Fruit fly (Drosophila melanogaster) whole organism, wandering third instar larva: ENCODE results near the gene ben.

ENCODE experiments used
- Abd-B ChIP-seq: fragments of >200 bp; optimal IDR thresholded peaks from 2 replicates; lab custom pipeline; 2017; ENCODE audit warnings: missing biosample characterization, missing genetic modification characterization
- Dif ChIP-seq: fragments of 200-275, 200-300 bp; sonication (Bioruptor generic); optimal IDR thresholded peaks from 2 replicates; lab custom pipeline; 2018; ENCODE audit warnings: missing biosample characterization, missing genetic modification characterization; ENCODE audit not compliant: partially characterized antibody
- Hr83 ChIP-seq: fragments of 200-300 bp; sonication (Bioruptor generic); optimal IDR thresholded peaks from 2 replicates; lab custom pipeline; 2016; ENCODE audit warnings: missing biosample characterization, mild to moderate bottlenecking, missing genetic modification characterization, moderate library complexity; ENCODE audit not compliant: poor library complexity, severe bottlenecking
- Jra ChIP-seq: sonication (Bioruptor generic); optimal IDR thresholded peaks from 2 replicates; lab custom pipeline; 2016; ENCODE audit warnings: missing biosample characterization, missing genetic modification characterization
- N ChIP-seq: fragments of >200 bp; optimal IDR thresholded peaks from 2 replicates; lab custom pipeline; 2018; ENCODE audit warnings: missing biosample characterization, missing external identifiers, missing genetic modification characterization
- dmrt93B ChIP-seq: fragments of 200-800 bp; sonication (Bioruptor generic); optimal IDR thresholded peaks from 2 replicates; lab custom pipeline; 2018; ENCODE audit warnings: missing biosample characterization, mild to moderate bottlenecking, missing genetic modification characterization
- dsf ChIP-seq: sonication (Bioruptor generic); optimal IDR thresholded peaks from 2 replicates; lab custom pipeline; 2016; ENCODE audit warnings: missing biosample characterization, missing genetic modification characterization, borderline replicate concordance
- fru ChIP-seq: fragments of 200-800 bp; sonication (Bioruptor generic); optimal IDR thresholded peaks from 3 replicates; lab custom pipeline; 2016; ENCODE audit warnings: missing biosample characterization, mild to moderate bottlenecking, missing genetic modification characterization
- h ChIP-seq: fragments of 200-800 bp; sonication (Bioruptor generic); optimal IDR thresholded peaks from 3 replicates; lab custom pipeline; 2016; ENCODE audit warnings: missing biosample characterization, mild to moderate bottlenecking, missing genetic modification characterization
- lola ChIP-seq: fragments of >200 bp; optimal IDR thresholded peaks from 2 replicates; lab custom pipeline; 2017; ENCODE audit warnings: missing biosample characterization, missing genetic modification characterization
- pan ChIP-seq: fragments of >200 bp; optimal IDR thresholded peaks from 2 replicates; lab custom pipeline; 2017
- psq ChIP-seq: fragments of 200-800 bp; sonication (Bioruptor generic); optimal IDR thresholded peaks from 3 replicates; lab custom pipeline; 2017; ENCODE audit warnings: missing biosample characterization, mild to moderate bottlenecking, missing genetic modification characterization, moderate library complexity
- sage ChIP-seq: fragments of 200-800 bp; sonication (Bioruptor generic); optimal IDR thresholded peaks from 2 replicates; lab custom pipeline; 2016; ENCODE audit warnings: missing biosample characterization, mild to moderate bottlenecking, missing genetic modification characterization

- TF ChIP-seq Hr83 (GFP tag; lab: Kevin White, UChicago) (peak; percentile 45), Jra (peak; percentile 46), Dif (GFP tag; lab: Kevin White, UChicago) (no peak), h (peak; percentile 53), sage (GFP tag; lab: Kevin White, UChicago) (no peak), dsf (GFP tag; lab: Kevin White, UChicago) (no peak), dmrt93B (GFP tag; lab: Kevin White, UChicago) (peak; percentile 8), N (GFP tag; lab: Kevin White, UChicago) (peak; percentile 43), pan (lab: Kevin White, UChicago) (no peak), psq (GFP tag; lab: Kevin White, UChicago) (peak; percentile 74), Abd-B (GFP tag; lab: Kevin White, UChicago) (no peak), fru (GFP tag; lab: Kevin White, UChicago) (no peak), lola (GFP tag; lab: Kevin White, UChicago) (no peak)
Observed at dm6 chrX:13994783-13995341, 1.3 kb upstream of the ben start.
